Worm (Caenorhabditis elegans) whole organism, mixed stage, embryonic: ENCODE data around the gene irld-12.

Experiments used
- M03D4.4 ChIP-seq: sonication (generic microtip); optimal IDR thresholded peaks from 2 replicates; lab custom pipeline; 2017; ENCODE audit warnings: mild to moderate bottlenecking, missing genetic modification characterization, missing compliant biosample characterization
- bed-3 ChIP-seq: fragments of 200-800 bp; sonication (Bioruptor generic); optimal IDR thresholded peaks from 3 replicates; lab custom pipeline; 2018; ENCODE audit warnings: mild to moderate bottlenecking, missing genetic modification characterization, moderate library complexity, missing compliant biosample characterization
- blmp-1 ChIP-seq: fragments of 150-350 bp; optimal IDR thresholded peaks from 2 replicates; lab custom pipeline; 2014; ENCODE audit warnings: missing biosample characterization, missing genetic modification characterization
- ceh-39 ChIP-seq: fragments of 150-350 bp; optimal IDR thresholded peaks from 2 replicates; lab custom pipeline; 2014; ENCODE audit warnings: missing biosample characterization, missing genetic modification characterization
- ceh-43 ChIP-seq: fragments of 200-800 bp; sonication (Bioruptor generic); optimal IDR thresholded peaks from 2 replicates; lab custom pipeline; 2018; ENCODE audit warnings: mild to moderate bottlenecking, missing genetic modification characterization, moderate library complexity, missing compliant biosample characterization
- ces-1 ChIP-seq: fragments of 150-350 bp; optimal IDR thresholded peaks from 2 replicates; lab custom pipeline; 2014; ENCODE audit warnings: missing biosample characterization, missing genetic modification reagents, missing genetic modification characterization
- cnd-1 ChIP-seq: fragments of 200-800 bp; sonication (Bioruptor generic); optimal IDR thresholded peaks from 2 replicates; lab custom pipeline; 2018; ENCODE audit warnings: mild to moderate bottlenecking, missing genetic modification characterization, missing compliant biosample characterization
- drap-1 ChIP-seq: fragments of 200-800 bp; sonication (Bioruptor generic); optimal IDR thresholded peaks from 3 replicates; lab custom pipeline; 2018; ENCODE audit warnings: mild to moderate bottlenecking, missing genetic modification characterization, missing compliant biosample characterization
- elt-1 ChIP-seq: sonication (generic microtip); optimal IDR thresholded peaks from 2 replicates; lab custom pipeline; 2017; ENCODE audit warnings: missing genetic modification characterization, mild to moderate bottlenecking, missing compliant biosample characterization, antibody characterized with exemption, moderate library complexity, borderline replicate concordance; ENCODE audit not compliant: insufficient read depth
- elt-3 ChIP-seq: fragments of 150-350 bp; optimal IDR thresholded peaks from 2 replicates; lab custom pipeline; 2014; ENCODE audit warnings: missing biosample characterization, missing genetic modification characterization
- ham-2 ChIP-seq: fragments of 200-800 bp; sonication (Bioruptor generic); optimal IDR thresholded peaks from 2 replicates; lab custom pipeline; 2018; ENCODE audit warnings: mild to moderate bottlenecking, missing genetic modification characterization, missing compliant biosample characterization
- hlh-1 ChIP-seq: fragments of 150-350 bp; optimal IDR thresholded peaks from 2 replicates; lab custom pipeline; 2014; ENCODE audit warnings: missing biosample characterization, missing genetic modification reagents, missing genetic modification characterization
- lin-13 ChIP-seq: fragments of 150-350 bp; optimal IDR thresholded peaks from 2 replicates; lab custom pipeline; 2014; ENCODE audit warnings: missing biosample characterization, missing genetic modification characterization
- lin-32 ChIP-seq: fragments of 200-800 bp; sonication (Bioruptor generic); optimal IDR thresholded peaks from 2 replicates; lab custom pipeline; 2018; ENCODE audit warnings: mild to moderate bottlenecking, missing genetic modification characterization, missing compliant biosample characterization
- lsy-2 ChIP-seq: fragments of 150-350 bp; optimal IDR thresholded peaks from 2 replicates; lab custom pipeline; 2014; ENCODE audit warnings: missing biosample characterization, missing genetic modification characterization
- mab-5 ChIP-seq: fragments of 150-350 bp; optimal IDR thresholded peaks from 2 replicates; lab custom pipeline; 2014; ENCODE audit warnings: missing biosample characterization, missing genetic modification characterization
- mep-1 ChIP-seq: fragments of 150-350 bp; optimal IDR thresholded peaks from 2 replicates; lab custom pipeline; 2017; ENCODE audit warnings: missing biosample characterization, missing genetic modification reagents, missing genetic modification characterization, inconsistent platforms
- mls-2 ChIP-seq: sonication (generic microtip); optimal IDR thresholded peaks from 2 replicates; lab custom pipeline; 2016; ENCODE audit warnings: mild to moderate bottlenecking, missing genetic modification characterization, moderate library complexity, missing compliant biosample characterization
- nhr-12 ChIP-seq: fragments of 150-350 bp; optimal IDR thresholded peaks from 2 replicates; lab custom pipeline; 2014; ENCODE audit warnings: missing biosample characterization, missing genetic modification characterization
- nhr-2 ChIP-seq: fragments of 150-350 bp; optimal IDR thresholded peaks from 2 replicates; lab custom pipeline; 2014; ENCODE audit warnings: missing biosample characterization, missing genetic modification characterization
- nhr-237 ChIP-seq: fragments of 150-350 bp; optimal IDR thresholded peaks from 2 replicates; lab custom pipeline; 2014; ENCODE audit warnings: missing biosample characterization, missing genetic modification characterization
- nhr-28 ChIP-seq: fragments of 150-350 bp; optimal IDR thresholded peaks from 2 replicates; lab custom pipeline; 2014; ENCODE audit warnings: missing biosample characterization, missing genetic modification characterization
- nhr-76 ChIP-seq: sonication (generic microtip); optimal IDR thresholded peaks from 2 replicates; lab custom pipeline; 2017; ENCODE audit warnings: missing biosample characterization, missing genetic modification characterization
- pha-4 ChIP-seq: fragments of 150-350 bp; optimal IDR thresholded peaks from 2 replicates; lab custom pipeline; 2018; ENCODE audit warnings: missing biosample characterization, missing genetic modification reagents, missing genetic modification characterization
- sem-2 ChIP-seq: fragments of 200-800 bp; sonication (Bioruptor generic); optimal IDR thresholded peaks from 2 replicates; lab custom pipeline; 2018; ENCODE audit warnings: mild to moderate bottlenecking, missing genetic modification characterization, missing compliant biosample characterization
- sptf-1 ChIP-seq: sonication (generic microtip); optimal IDR thresholded peaks from 2 replicates; lab custom pipeline; 2017; ENCODE audit warnings: mild to moderate bottlenecking, missing genetic modification characterization, moderate library complexity, missing compliant biosample characterization
- tbx-8 ChIP-seq: fragments of 200-800 bp; sonication (Bioruptor generic); optimal IDR thresholded peaks from 2 replicates; lab custom pipeline; 2018; ENCODE audit warnings: mild to moderate bottlenecking, missing genetic modification characterization, moderate library complexity, missing compliant biosample characterization
- unc-120 ChIP-seq: sonication (generic microtip); optimal IDR thresholded peaks from 2 replicates; lab custom pipeline; 2017; ENCODE audit warnings: missing genetic modification characterization, missing compliant biosample characterization; ENCODE audit not compliant: poor library complexity, severe bottlenecking
- unc-39 ChIP-seq: fragments of 150-350 bp; optimal IDR thresholded peaks from 2 replicates; lab custom pipeline; 2014; ENCODE audit warnings: missing biosample characterization, missing genetic modification characterization
- unc-62 ChIP-seq: fragments of 150-350 bp; optimal IDR thresholded peaks from 2 replicates; lab custom pipeline; 2014; ENCODE audit warnings: missing biosample characterization, missing genetic modification reagents, missing genetic modification characterization
- zip-8 ChIP-seq: fragments of 150-350 bp; optimal IDR thresholded peaks from 2 replicates; lab custom pipeline; 2014; ENCODE audit warnings: missing biosample characterization, missing genetic modification characterization
- ztf-11 ChIP-seq: fragments of 150-350 bp; optimal IDR thresholded peaks from 2 replicates; lab custom pipeline; 2014; ENCODE audit warnings: missing biosample characterization, missing genetic modification characterization

irld-12 gene

ce11 chrV:2992060-2992459 is 29.1 kb downstream of the irld-12 start:
- TF ChIP-seq cnd-1 (tag; lab: Kevin White, UChicago) (no peak), tbx-8 (no peak), pha-4 (tag; lab: Kevin White, UChicago) (no peak)

- TF ChIP-seq mls-2 (tag; lab: Kevin White, UChicago) (no peak), sptf-1 (no peak), elt-3 (tag; lab: Kevin White, UChicago) (no peak), bed-3 (GFP tag; lab: Kevin White, UChicago) (no peak), lsy-2 (tag; lab: Kevin White, UChicago) (no peak), elt-1 (no peak), mep-1 (tag; lab: Kevin White, UChicago) (no peak), M03D4.4 (tag; lab: Kevin White, UChicago) (no peak), nhr-76 (tag; lab: Kevin White, UChicago) (no peak), mab-5 (no peak), hlh-1 (tag; lab: Kevin White, UChicago) (no peak), unc-120 (tag; lab: Kevin White, UChicago) (no peak), ztf-11 (tag; lab: Kevin White, UChicago) (no peak), unc-39 (tag; lab: Kevin White, UChicago) (no peak), blmp-1 (tag; lab: Kevin White, UChicago) (no peak), nhr-12 (no peak), ceh-39 (tag; lab: Kevin White, UChicago) (no peak), ces-1 (GFP tag; lab: Kevin White, UChicago) (no peak), lin-32 (no peak)
Observed at ce11 chrV:2991485-2991884, 29.7 kb downstream of the irld-12 start, which contains the start of gene srw-121. srw-121 (minus strand) TSS chrV:2991585.

- TF ChIP-seq zip-8 (tag; lab: Kevin White, UChicago), result no peak
- no peak for TF ChIP-seq mab-5
- TF ChIP-seq ham-2 (GFP tag; lab: Kevin White, UChicago), result no peak
- TF ChIP-seq unc-39 (tag; lab: Kevin White, UChicago), result no peak
Observed at ce11 chrV:2987407-2987806, 33.8 kb downstream of the irld-12 start, which contains the start of gene srh-85. srh-85 (minus strand) TSS chrV:2987507.

- TF ChIP-seq drap-1 (GFP tag; lab: Kevin White, UChicago) (no peak), nhr-237 (no peak), ceh-39 (tag; lab: Kevin White, UChicago) (no peak), lin-13 (tag; lab: Kevin White, UChicago) (no peak), nhr-76 (tag; lab: Kevin White, UChicago) (no peak), nhr-28 (tag; lab: Kevin White, UChicago) (no peak), sem-2 (GFP tag; lab: Kevin White, UChicago) (no peak), lin-32 (no peak), unc-39 (tag; lab: Kevin White, UChicago) (no peak), nhr-12 (no peak), mab-5 (no peak)
Observed at ce11 chrV:2985309-2985708, 35.9 kb downstream of the irld-12 start, which contains the start of gene srw-139. srw-139 (minus strand) TSS chrV:2985409.

ce11 chrV:2983351-2983750 is 37.9 kb downstream of the irld-12 start, which contains the start of gene srw-117:
srw-117 (minus strand) TSS chrV:2983451.
- no peak for TF ChIP-seq hlh-1 (tag; lab: Kevin White, UChicago)
- TF ChIP-seq unc-62 (GFP tag; lab: Kevin White, UChicago), result no peak
- TF ChIP-seq M03D4.4 (tag; lab: Kevin White, UChicago), result no peak
- TF ChIP-seq blmp-1 (tag; lab: Kevin White, UChicago), result no peak
- no peak for TF ChIP-seq nhr-237
- no peak for TF ChIP-seq mep-1 (tag; lab: Kevin White, UChicago)
- no peak for TF ChIP-seq nhr-2 (tag; lab: Kevin White, UChicago)
- TF ChIP-seq nhr-12, result no peak
- no peak for TF ChIP-seq mls-2 (tag; lab: Kevin White, UChicago)
- no peak for TF ChIP-seq pha-4 (tag; lab: Kevin White, UChicago)
- no peak for TF ChIP-seq zip-8 (tag; lab: Kevin White, UChicago)
- TF ChIP-seq tbx-8, result no peak
- no peak for TF ChIP-seq ceh-43 (GFP tag; lab: Kevin White, UChicago)
